Worm (Caenorhabditis elegans) whole organism, midembryonic: ENCODE data around the gene T21D12.7.

Experiments
- T22C8.4 ChIP-seq: fragments of 200-800 bp; sonication (Bioruptor generic); IDR thresholded peaks from 2 replicates; pipeline ENCODE4 v1.3.6; 2022; ENCODE audit warnings: missing genetic modification characterization, missing compliant biosample characterization
- cog-1 ChIP-seq: sonication (generic microtip); optimal IDR thresholded peaks from 2 replicates; lab custom pipeline; 2016; ENCODE audit warnings: missing genetic modification characterization, missing compliant biosample characterization
- flt-1 ChIP-seq: fragments of 200-800 bp; sonication (Bioruptor generic); IDR thresholded peaks from 2 replicates; pipeline ENCODE4 v1.3.6; 2022; ENCODE audit warnings: missing genetic modification characterization, missing compliant biosample characterization
- klf-2 ChIP-seq: fragments of 200-800 bp; sonication (Bioruptor generic); conservative IDR thresholded peaks from 2 replicates; pipeline ENCODE4 v1.3.6; 2022; ENCODE audit warnings: missing genetic modification reagents, missing genetic modification characterization, missing compliant biosample characterization
- med-1 ChIP-seq: sonication (generic microtip); optimal IDR thresholded peaks from 2 replicates; lab custom pipeline; 2017; ENCODE audit warnings: missing genetic modification characterization, mild to moderate bottlenecking, missing compliant biosample characterization, antibody characterized with exemption, missing genetic modification reagents; ENCODE audit not compliant: insufficient read depth
- ref-1 ChIP-seq: fragments of 200-800 bp; sonication (Bioruptor generic); conservative IDR thresholded peaks from 2 replicates; pipeline ENCODE4 v1.3.6; 2022; ENCODE audit warnings: missing genetic modification reagents, missing genetic modification characterization, missing compliant biosample characterization
- tab-1 ChIP-seq: fragments of 200-800 bp; sonication (Bioruptor generic); IDR thresholded peaks from 2 replicates; pipeline ENCODE4 v1.3.6; 2022; ENCODE audit warnings: missing genetic modification characterization, missing compliant biosample characterization
- ztf-23 ChIP-seq: fragments of 200-800 bp; sonication (Bioruptor generic); IDR thresholded peaks from 2 replicates; pipeline ENCODE4 v1.3.6; 2022; ENCODE audit warnings: missing genetic modification reagents, missing genetic modification characterization, missing compliant biosample characterization
- ztf-29 ChIP-seq: fragments of 200-800 bp; sonication (Bioruptor generic); IDR thresholded peaks from 2 replicates; pipeline ENCODE4 v1.3.6; 2022; ENCODE audit warnings: missing genetic modification reagents, missing genetic modification characterization, missing compliant biosample characterization

DNA sequence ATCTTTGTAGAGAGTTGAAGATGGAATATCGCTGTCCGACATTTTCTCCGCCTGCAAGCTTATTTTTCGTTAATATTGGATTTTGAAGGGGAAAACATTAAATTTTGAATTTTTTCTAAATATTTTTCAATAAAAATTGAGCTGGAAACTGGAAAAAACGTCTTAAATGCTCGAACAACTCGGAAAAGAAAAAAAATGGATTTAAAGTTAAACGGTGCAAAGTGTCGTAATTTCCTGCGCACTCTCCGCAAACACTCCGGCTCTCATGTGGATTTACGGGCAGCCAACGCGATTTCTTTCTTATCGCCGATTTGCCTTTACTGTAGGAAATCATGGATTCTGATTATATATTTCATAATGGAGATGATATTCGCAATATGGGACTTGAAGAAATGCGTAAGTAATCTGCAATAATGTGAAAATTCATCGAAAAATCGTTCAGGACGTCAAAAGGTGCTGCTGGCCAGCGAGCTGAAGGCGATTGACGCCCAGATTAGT, 51.0 kb downstream of the T21D12.7 start, which contains the start of the genes fnta-1 and cogc-8:
- TF ChIP-seq tab-1 (GFP tag; lab: Robert Waterston, UW), result no peak
- TF ChIP-seq ztf-29 (GFP tag; lab: Robert Waterston, UW), result no peak
- TF ChIP-seq klf-2 (GFP tag; lab: Robert Waterston, UW), result no peak
- no peak for TF ChIP-seq ref-1 (GFP tag; lab: Robert Waterston, UW)
- TF ChIP-seq cog-1, result no peak
- TF ChIP-seq ztf-23 (GFP tag; lab: Robert Waterston, UW), result no peak
- no peak for TF ChIP-seq med-1
- no peak for TF ChIP-seq flt-1 (GFP tag; lab: Robert Waterston, UW)
- no peak for TF ChIP-seq T22C8.4 (GFP tag; lab: Robert Waterston, UW)
